Fruit fly (Drosophila melanogaster): ENCODE measurements around the gene FoxP.

dm6 chr3R:9747272-9747874 is 16.7 kb upstream of the FoxP start, which contains the start of gene CG12948:
- no peak for TF ChIP-seq CG8478 (optimal IDR thresholded peaks at IDR 0.05)
- TF ChIP-seq CTCF (optimal IDR thresholded peaks at IDR 0.05) = no peak
